Worm (Caenorhabditis elegans) whole organism, early embryonic: Measurements from ENCODE around the gene sel-8.
A peak's percentile ranks its signal among the peaks of the same experiment; 100 is the strongest.

Source experiments
- B0310.2 ChIP-seq: sonication (generic microtip); optimal IDR thresholded peaks from 2 replicates; lab custom pipeline; 2016; ENCODE audit warnings: mild to moderate bottlenecking, missing genetic modification characterization, missing compliant biosample characterization
- F13C5.2 ChIP-seq: sonication (generic microtip); optimal IDR thresholded peaks from 2 replicates; lab custom pipeline; 2017; ENCODE audit warnings: mild to moderate bottlenecking, missing genetic modification characterization, inconsistent platforms, missing compliant biosample characterization
- aly-1 ChIP-seq: sonication (generic microtip); optimal IDR thresholded peaks from 2 replicates; lab custom pipeline; 2016; ENCODE audit warnings: missing genetic modification characterization, missing compliant biosample characterization
- ama-1 ChIP-seq: fragments of 150-350 bp; optimal IDR thresholded peaks from 2 replicates; lab custom pipeline; 2014
- ceh-13 ChIP-seq: fragments of 200-800 bp; sonication (Bioruptor generic); optimal IDR thresholded peaks from 2 replicates; lab custom pipeline; 2018; ENCODE audit warnings: mild to moderate bottlenecking, missing genetic modification characterization, missing compliant biosample characterization
- ceh-36 ChIP-seq: sonication (generic microtip); optimal IDR thresholded peaks from 2 replicates; lab custom pipeline; 2016; ENCODE audit warnings: missing genetic modification characterization, inconsistent platforms, missing compliant biosample characterization
- ets-7 ChIP-seq: sonication (generic microtip); optimal IDR thresholded peaks from 2 replicates; lab custom pipeline; 2016; ENCODE audit warnings: missing genotype, missing genetic modification characterization, missing compliant biosample characterization
- flt-1 ChIP-seq: fragments of 200-800 bp; sonication (Bioruptor generic); IDR thresholded peaks from 2 replicates; pipeline ENCODE4 v1.3.6; 2022; ENCODE audit warnings: missing genetic modification characterization, missing compliant biosample characterization
- hmbx-1 ChIP-seq: sonication (generic microtip); optimal IDR thresholded peaks from 2 replicates; lab custom pipeline; 2016; ENCODE audit warnings: mild to moderate bottlenecking, missing genetic modification characterization, missing compliant biosample characterization
- hmg-4 ChIP-seq: fragments of 200-800 bp; sonication (Bioruptor generic); optimal IDR thresholded peaks from 2 replicates; lab custom pipeline; 2018; ENCODE audit warnings: mild to moderate bottlenecking, missing genetic modification characterization, missing compliant biosample characterization
- hnd-1 ChIP-seq: sonication (generic microtip); optimal IDR thresholded peaks from 2 replicates; lab custom pipeline; 2016; ENCODE audit warnings: missing genetic modification characterization, missing compliant biosample characterization
- pes-1 ChIP-seq: fragments of 200-800 bp; sonication (Bioruptor generic); IDR thresholded peaks from 2 replicates; pipeline ENCODE4 v1.3.6; 2022; ENCODE audit warnings: missing genetic modification reagents, missing genetic modification characterization, missing compliant biosample characterization
- scrt-1 ChIP-seq: fragments of 200-800 bp; sonication (Bioruptor generic); IDR thresholded peaks from 2 replicates; pipeline ENCODE4 v1.3.6; 2022; ENCODE audit warnings: missing genetic modification characterization, missing compliant biosample characterization
- sea-1 ChIP-seq: fragments of 200-800 bp; sonication (Bioruptor generic); conservative IDR thresholded peaks from 2 replicates; pipeline ENCODE4 v1.3.6; 2022; ENCODE audit warnings: missing genetic modification characterization, missing compliant biosample characterization
- tbx-11 ChIP-seq: fragments of 200-800 bp; sonication (Bioruptor generic); IDR thresholded peaks from 2 replicates; pipeline ENCODE4 v1.3.6; 2022; ENCODE audit warnings: missing genetic modification characterization, missing compliant biosample characterization
- tbx-37 ChIP-seq: fragments of 200-800 bp; sonication (Bioruptor generic); conservative IDR thresholded peaks from 2 replicates; pipeline ENCODE4 v1.3.6; 2022; ENCODE audit warnings: missing genetic modification reagents, missing genetic modification characterization, missing compliant biosample characterization
- tra-4 ChIP-seq: sonication (generic microtip); optimal IDR thresholded peaks from 2 replicates; lab custom pipeline; 2017; ENCODE audit warnings: missing genetic modification characterization, missing compliant biosample characterization

Gene sel-8

DNA sequence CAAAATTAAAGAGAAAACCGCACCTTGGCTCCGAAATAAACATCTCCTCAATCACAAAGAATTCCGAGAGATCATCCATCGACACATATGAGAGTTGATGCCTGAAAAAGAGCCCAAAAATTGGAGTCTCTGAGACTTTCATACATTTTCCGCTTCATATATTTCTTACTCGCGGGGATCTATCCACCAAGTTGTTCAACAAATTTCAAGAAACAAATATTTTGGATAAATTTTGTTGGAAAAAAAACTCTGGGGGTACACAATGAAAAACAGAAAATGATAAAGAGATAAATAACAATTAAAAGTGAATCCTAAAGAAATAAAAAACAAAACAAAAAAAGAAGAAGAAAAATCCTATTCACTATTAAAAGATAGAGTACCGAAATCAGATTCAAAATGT, at the start of gene sel-8:
Gene sel-8, minus strand, starts transcription at position 101 of the 400 bp plus-strand sequence.
- no peak for TF ChIP-seq F13C5.2 (tag; lab: Kevin White, UChicago)
- TF ChIP-seq tbx-37 (GFP tag; lab: Robert Waterston, UW), result no peak
- no peak for TF ChIP-seq ceh-36 (tag; lab: Kevin White, UChicago)
- no peak for TF ChIP-seq hnd-1
- TF ChIP-seq aly-1, result no peak
- no peak for TF ChIP-seq ama-1 (lab: Kevin White, UChicago)
- TF ChIP-seq scrt-1 (GFP tag; lab: Robert Waterston, UW), result no peak
- no peak for TF ChIP-seq tra-4 (tag; lab: Kevin White, UChicago)
- no peak for TF ChIP-seq hmg-4 (GFP tag; lab: Kevin White, UChicago)
- TF ChIP-seq B0310.2 (tag; lab: Kevin White, UChicago), result no peak
- TF ChIP-seq hmbx-1 (tag; lab: Kevin White, UChicago), result no peak
- no peak for TF ChIP-seq sea-1 (GFP tag; lab: Robert Waterston, UW)
- no peak for TF ChIP-seq pes-1 (GFP tag; lab: Robert Waterston, UW)
- no peak for TF ChIP-seq ceh-13 (GFP tag; lab: Kevin White, UChicago)
- no peak for TF ChIP-seq flt-1
- no peak for TF ChIP-seq tbx-11
- no peak for TF ChIP-seq ets-7 (tag; lab: Kevin White, UChicago)

- no peak for TF ChIP-seq F13C5.2 (tag; lab: Kevin White, UChicago)
- TF ChIP-seq sea-1 (GFP tag; lab: Robert Waterston, UW), result no peak
- TF ChIP-seq pes-1 (GFP tag; lab: Robert Waterston, UW), result no peak
- no peak for TF ChIP-seq aly-1
- TF ChIP-seq hnd-1, result no peak
- no peak for TF ChIP-seq hmbx-1 (tag; lab: Kevin White, UChicago)
- TF ChIP-seq flt-1, result no peak
- no peak for TF ChIP-seq hmg-4 (GFP tag; lab: Kevin White, UChicago)
- TF ChIP-seq tbx-11, result no peak
- no peak for TF ChIP-seq ceh-36 (tag; lab: Kevin White, UChicago)
- TF ChIP-seq ceh-13 (GFP tag; lab: Kevin White, UChicago), result no peak
- no peak for TF ChIP-seq ets-7 (tag; lab: Kevin White, UChicago)
- no peak for TF ChIP-seq B0310.2 (tag; lab: Kevin White, UChicago)
- TF ChIP-seq scrt-1 (GFP tag; lab: Robert Waterston, UW), result no peak
- no peak for TF ChIP-seq tbx-37 (GFP tag; lab: Robert Waterston, UW)
- no peak for TF ChIP-seq tra-4 (tag; lab: Kevin White, UChicago)
- TF ChIP-seq ama-1 (lab: Kevin White, UChicago), result no peak
These were observed 48.5 kb upstream of the sel-8 start for ce11 chrIII:3675480-3675879.

ce11 chrIII:3674149-3674548, 47.2 kb upstream of the sel-8 start:
- TF ChIP-seq hnd-1 (no peak), aly-1 (no peak), hmbx-1 (tag; lab: Kevin White, UChicago) (no peak), tbx-11 (no peak), ceh-13 (GFP tag; lab: Kevin White, UChicago) (no peak), sea-1 (GFP tag; lab: Robert Waterston, UW) (no peak), ets-7 (tag; lab: Kevin White, UChicago) (no peak), ceh-36 (tag; lab: Kevin White, UChicago) (no peak), hmg-4 (GFP tag; lab: Kevin White, UChicago) (no peak), tra-4 (tag; lab: Kevin White, UChicago) (no peak), F13C5.2 (tag; lab: Kevin White, UChicago) (no peak), scrt-1 (GFP tag; lab: Robert Waterston, UW) (no peak)

ce11 chrIII:3672839-3673238, 45.9 kb upstream of the sel-8 start:
- TF ChIP-seq tbx-11, result no peak
- TF ChIP-seq ets-7 (tag; lab: Kevin White, UChicago), result no peak
- no peak for TF ChIP-seq ceh-36 (tag; lab: Kevin White, UChicago)
- TF ChIP-seq tra-4 (tag; lab: Kevin White, UChicago), result no peak
- TF ChIP-seq sea-1 (GFP tag; lab: Robert Waterston, UW), result no peak
- TF ChIP-seq hmbx-1 (tag; lab: Kevin White, UChicago), result no peak
- TF ChIP-seq F13C5.2 (tag; lab: Kevin White, UChicago), result no peak
- TF ChIP-seq hmg-4 (GFP tag; lab: Kevin White, UChicago), result no peak
- TF ChIP-seq flt-1, result no peak
- no peak for TF ChIP-seq scrt-1 (GFP tag; lab: Robert Waterston, UW)
- TF ChIP-seq aly-1, result no peak
- no peak for TF ChIP-seq ceh-13 (GFP tag; lab: Kevin White, UChicago)
- TF ChIP-seq hnd-1, result no peak

DNA sequence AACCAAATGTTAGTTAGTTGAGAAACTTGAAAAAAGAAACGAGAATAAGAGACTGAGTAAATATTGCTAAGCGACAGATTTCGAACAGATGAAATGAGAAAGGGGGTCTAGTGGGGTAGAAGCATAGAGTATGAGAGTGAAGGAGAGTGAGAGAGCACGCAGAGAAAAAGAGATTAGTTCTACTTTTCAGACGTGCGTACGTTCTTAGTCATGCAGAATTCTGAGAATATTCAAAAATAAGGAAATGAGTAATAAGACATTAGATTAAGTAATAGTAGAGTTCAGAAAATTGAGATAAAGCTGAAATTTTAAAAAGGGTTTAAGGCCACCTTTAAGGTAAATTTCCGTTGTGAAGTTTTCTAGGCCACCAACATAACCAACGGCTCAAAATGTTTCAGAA, 44.0 kb upstream of the sel-8 start:
- TF ChIP-seq hmg-4 (GFP tag; lab: Kevin White, UChicago) (no peak), B0310.2 (tag; lab: Kevin White, UChicago) (peak; percentile 7)

DNA sequence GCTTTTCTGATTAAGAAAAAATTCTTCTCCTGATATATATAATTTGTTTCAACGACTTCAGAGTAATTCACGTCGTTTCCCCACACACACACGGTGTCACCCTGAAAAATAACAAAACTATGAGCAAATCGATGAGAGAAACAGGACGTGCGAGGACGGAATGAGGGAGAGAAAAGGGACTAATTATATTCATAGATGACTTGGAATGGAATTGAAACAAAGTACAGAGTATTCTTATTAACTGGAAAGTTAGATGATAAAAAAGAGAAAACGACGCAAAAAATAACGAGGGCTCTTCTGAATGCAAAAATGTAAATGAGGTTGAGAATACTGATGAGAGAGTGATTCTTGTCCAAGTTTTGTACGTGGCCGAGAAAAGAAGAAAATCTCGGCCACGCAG, 43.4 kb upstream of the sel-8 start, which contains the start of gene C46F11.6:
Gene C46F11.6, minus strand, starts transcription at position 101 of the 400 bp plus-strand sequence.
- TF ChIP-seq scrt-1 (GFP tag; lab: Robert Waterston, UW), result no peak
- TF ChIP-seq F13C5.2 (tag; lab: Kevin White, UChicago), result no peak
- TF ChIP-seq tbx-11, result no peak

ce11 chrIII:3664224-3664623, 37.3 kb upstream of the sel-8 start, which contains the start of gene C46F11.4:
TSS of gene C46F11.4 (minus strand) at chrIII:3664304.
- TF ChIP-seq ceh-36 (tag; lab: Kevin White, UChicago) (peak; percentile 86), tbx-11 (peak; percentile 86), B0310.2 (tag; lab: Kevin White, UChicago) (peak; percentile 76), F13C5.2 (tag; lab: Kevin White, UChicago) (peak; percentile 92), scrt-1 (GFP tag; lab: Robert Waterston, UW) (peak; percentile 87), hmbx-1 (tag; lab: Kevin White, UChicago) (peak; percentile 59), ceh-13 (GFP tag; lab: Kevin White, UChicago) (peak; percentile 86), pes-1 (GFP tag; lab: Robert Waterston, UW) (peak; percentile 89), sea-1 (GFP tag; lab: Robert Waterston, UW) (peak; percentile 93), ama-1 (lab: Kevin White, UChicago) (no peak), flt-1 (peak; percentile 85), hmg-4 (GFP tag; lab: Kevin White, UChicago) (peak; percentile 91), tra-4 (tag; lab: Kevin White, UChicago) (peak; percentile 36), ets-7 (tag; lab: Kevin White, UChicago) (peak; percentile 62), tbx-37 (GFP tag; lab: Robert Waterston, UW) (peak; percentile 84), aly-1 (peak; percentile 51), hnd-1 (peak; percentile 76)
